Fruit fly (Drosophila melanogaster) Kc167 (cell line): Measurements from ENCODE around the gene CG6908.

Experiments used
- Myc ChIP-seq: fragments of >200 bp; optimal IDR thresholded peaks from 2 replicates; lab custom pipeline; 2017; ENCODE audit warnings: missing external identifiers
- Sin3A ChIP-seq: fragments of >200 bp; optimal IDR thresholded peaks from 2 replicates; lab custom pipeline; 2018; ENCODE audit warnings: missing external identifiers
- h ChIP-seq: fragments of >200 bp; optimal IDR thresholded peaks from 3 replicates; lab custom pipeline; 2018; ENCODE audit warnings: missing external identifiers
- insv ChIP-seq: fragments of >200 bp; optimal IDR thresholded peaks from 3 replicates; lab custom pipeline; 2018; ENCODE audit warnings: missing external identifiers
- psq ChIP-seq: fragments of >200 bp; optimal IDR thresholded peaks from 2 replicates; lab custom pipeline; 2017; ENCODE audit warnings: missing external identifiers
- ttk ChIP-seq: sonication (Bioruptor generic); optimal IDR thresholded peaks from 2 replicates; lab custom pipeline; 2017; ENCODE audit warnings: missing external identifiers

DNA sequence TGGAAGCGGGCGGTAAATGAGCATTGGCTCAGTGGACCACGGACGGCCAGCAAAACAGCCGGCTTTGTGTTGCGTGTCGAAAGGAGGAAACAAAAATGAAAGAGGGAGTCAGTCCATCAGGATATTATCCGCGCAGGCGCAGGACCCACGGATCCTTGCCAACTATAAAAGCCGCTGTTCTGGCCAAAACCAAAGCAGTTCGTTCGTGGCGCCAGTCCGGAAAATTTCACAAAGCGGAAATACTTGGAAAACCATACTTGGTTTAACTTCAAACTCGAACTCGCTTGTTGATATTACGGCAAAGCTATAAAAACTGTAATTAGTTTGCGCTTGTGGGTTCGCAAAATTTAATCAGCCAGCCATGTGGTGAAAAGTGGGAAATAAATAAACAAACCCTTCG, 31.7 kb upstream of the CG6908 start, which contains the start of gene CG12594:
- no peak for TF ChIP-seq psq (lab: Kevin White, UChicago)
- TF ChIP-seq Sin3A = no peak
- TF ChIP-seq Myc (lab: Kevin White, UChicago) = no peak
- no peak for TF ChIP-seq ttk
- TF ChIP-seq h = no peak
- no peak for TF ChIP-seq insv (lab: Kevin White, UChicago)
